Fruit fly (Drosophila melanogaster) whole organism, embryonic: ENCODE measurements around the gene anchor.

Experiments used
- Abd-B ChIP-seq: fragments of 200-800 bp; sonication (Bioruptor generic); optimal IDR thresholded peaks from 2 replicates; lab custom pipeline; 2018; ENCODE audit warnings: missing biosample characterization, mild to moderate bottlenecking, missing genetic modification characterization, moderate library complexity
- CG10565 ChIP-seq: fragments of 200-800 bp; sonication (Bioruptor generic); optimal IDR thresholded peaks from 3 replicates; lab custom pipeline; 2016; ENCODE audit warnings: missing biosample characterization, mild to moderate bottlenecking, missing genetic modification characterization
- CG11247 ChIP-seq: fragments of 200-800 bp; sonication (Bioruptor generic); IDR thresholded peaks from 2 replicates; pipeline ENCODE4 v1.3.6; 2022; ENCODE audit warnings: missing biosample characterization, missing genetic modification characterization
- CG11696 ChIP-seq: fragments of 200-800 bp; sonication (Bioruptor generic); IDR thresholded peaks from 2 replicates; pipeline ENCODE4 v1.3.6; 2022; ENCODE audit warnings: missing biosample characterization, missing genetic modification characterization
- CG14050 ChIP-seq: fragments of 200-800 bp; sonication (Bioruptor generic); IDR thresholded peaks from 3 replicates; pipeline ENCODE4 v1.3.6; 2022; ENCODE audit warnings: missing biosample characterization, missing genetic modification characterization
- CG14667 ChIP-seq: fragments of 200-800 bp; sonication (Bioruptor generic); IDR thresholded peaks from 2 replicates; pipeline ENCODE4 v1.3.6; 2022; ENCODE audit warnings: missing biosample characterization, missing genetic modification characterization
- CG14710 ChIP-seq: fragments of 200-800 bp; sonication (Bioruptor generic); optimal IDR thresholded peaks from 3 replicates; lab custom pipeline; 2019; ENCODE audit warnings: missing biosample characterization, mild to moderate bottlenecking, missing genetic modification characterization, moderate library complexity
- CG15269 ChIP-seq: fragments of 200-800 bp; sonication (Bioruptor generic); optimal IDR thresholded peaks from 2 replicates; lab custom pipeline; 2018; ENCODE audit warnings: missing biosample characterization, mild to moderate bottlenecking, missing genetic modification characterization, moderate library complexity
- CG16779 ChIP-seq: fragments of 200-800 bp; sonication (Bioruptor generic); IDR thresholded peaks from 2 replicates; pipeline ENCODE4 v1.3.6; 2022; ENCODE audit warnings: missing biosample characterization, missing genetic modification characterization
- CG1792 ChIP-seq: fragments of 200-800 bp; sonication (Bioruptor generic); optimal IDR thresholded peaks from 2 replicates; lab custom pipeline; 2016; ENCODE audit warnings: missing biosample characterization, missing genetic modification characterization
- CG18599 ChIP-seq: fragments of 200-800 bp; sonication (Bioruptor generic); optimal IDR thresholded peaks from 3 replicates; lab custom pipeline; 2017; ENCODE audit warnings: missing biosample characterization, missing genetic modification characterization, mild to moderate bottlenecking, moderate library complexity, missing genetic modification reagents
- CG2202 ChIP-seq: fragments of 200-800 bp; sonication (Bioruptor generic); optimal IDR thresholded peaks from 2 replicates; lab custom pipeline; 2018; ENCODE audit warnings: missing biosample characterization, mild to moderate bottlenecking, missing genetic modification characterization
- CG3726 ChIP-seq: fragments of 200-800 bp; sonication (Bioruptor generic); IDR thresholded peaks from 3 replicates; pipeline ENCODE4, ENCODE4 v1.3.6; 2022; ENCODE audit warnings: missing biosample characterization, missing genetic modification characterization
- CG4730 ChIP-seq: fragments of 200-800 bp; sonication (Bioruptor generic); IDR thresholded peaks from 2 replicates; pipeline ENCODE4 v1.3.6; 2022; ENCODE audit warnings: missing biosample characterization, missing genetic modification characterization
- CG5245 ChIP-seq: fragments of 200-800 bp; sonication (Bioruptor generic); optimal IDR thresholded peaks from 3 replicates; lab custom pipeline; 2016; ENCODE audit warnings: missing biosample characterization, missing genetic modification characterization
- CG6175 ChIP-seq: fragments of 200-800 bp; sonication (Bioruptor generic); IDR thresholded peaks from 3 replicates; pipeline ENCODE4 v1.3.6; 2022; ENCODE audit warnings: missing biosample characterization, missing genetic modification characterization
- CG7357 ChIP-seq: fragments of 200-800 bp; sonication (Bioruptor generic); IDR thresholded peaks from 3 replicates; pipeline ENCODE4 v1.3.6; 2022; ENCODE audit warnings: missing biosample characterization, missing genetic modification characterization
- CG7928 ChIP-seq: fragments of 200-800 bp; sonication (Bioruptor generic); optimal IDR thresholded peaks from 2 replicates; lab custom pipeline; 2017; ENCODE audit warnings: missing biosample characterization, mild to moderate bottlenecking, missing genetic modification characterization
- CG7963 ChIP-seq: fragments of 200-800 bp; sonication (Bioruptor generic); IDR thresholded peaks from 3 replicates; pipeline ENCODE4 v1.3.6; 2022; ENCODE audit warnings: missing biosample characterization, missing genetic modification characterization; ENCODE audit not compliant: partially characterized antibody
- CG8924 ChIP-seq: fragments of 200-800 bp; optimal IDR thresholded peaks from 3 replicates; lab custom pipeline; 2019; ENCODE audit warnings: missing biosample characterization, mild to moderate bottlenecking, missing genetic modification characterization, moderate library complexity
- CG9727 ChIP-seq: fragments of 200-800 bp; sonication (Bioruptor generic); optimal IDR thresholded peaks from 3 replicates; lab custom pipeline; 2017; ENCODE audit warnings: missing biosample characterization, mild to moderate bottlenecking, missing genetic modification characterization
- CG9797 ChIP-seq: fragments of 200-800 bp; sonication (Bioruptor generic); optimal IDR thresholded peaks from 3 replicates; lab custom pipeline; 2018; ENCODE audit warnings: missing biosample characterization, mild to moderate bottlenecking, missing genetic modification characterization
- CG9876 ChIP-seq: fragments of 200-800 bp; sonication (Bioruptor generic); optimal IDR thresholded peaks from 2 replicates; lab custom pipeline; 2016; ENCODE audit warnings: missing biosample characterization, missing genetic modification characterization
- E2f1 ChIP-seq: fragments of 200-800 bp; sonication (Bioruptor generic); IDR thresholded peaks from 2 replicates; pipeline ENCODE4 v1.3.6; 2022; ENCODE audit warnings: missing biosample characterization, missing genetic modification characterization
- Ets97D ChIP-seq: fragments of 200-800 bp; sonication (Bioruptor generic); optimal IDR thresholded peaks from 3 replicates; lab custom pipeline; 2016; ENCODE audit warnings: missing biosample characterization, missing genetic modification characterization
- Fer2 ChIP-seq: fragments of 200-800 bp; sonication (Bioruptor generic); optimal IDR thresholded peaks from 2 replicates; lab custom pipeline; 2018; ENCODE audit warnings: missing biosample characterization, mild to moderate bottlenecking, missing genetic modification characterization, moderate library complexity
- Hey ChIP-seq: fragments of 200-800 bp; sonication (Bioruptor generic); optimal IDR thresholded peaks from 3 replicates; lab custom pipeline; 2018; ENCODE audit warnings: missing biosample characterization, mild to moderate bottlenecking, missing genetic modification characterization
- HmgZ ChIP-seq: fragments of 200-800 bp; sonication (Bioruptor generic); optimal IDR thresholded peaks from 2 replicates; lab custom pipeline; 2018; ENCODE audit warnings: missing biosample characterization, mild to moderate bottlenecking, missing genetic modification characterization
- Hsf ChIP-seq: fragments of 200-800 bp; sonication (Bioruptor generic); optimal IDR thresholded peaks from 3 replicates; lab custom pipeline; 2016; ENCODE audit warnings: missing biosample characterization, missing genetic modification characterization
- MTF-1 ChIP-seq: fragments of 200-800 bp; sonication (Bioruptor generic); optimal IDR thresholded peaks from 2 replicates; lab custom pipeline; 2018; ENCODE audit warnings: missing biosample characterization, mild to moderate bottlenecking, missing genetic modification characterization, borderline replicate concordance
- Mad ChIP-seq: fragments of 200-800 bp; sonication (Bioruptor generic); optimal IDR thresholded peaks from 2 replicates; lab custom pipeline; 2016; ENCODE audit warnings: missing biosample characterization, missing genetic modification characterization
- Sry-β ChIP-seq: fragments of 200-800 bp; sonication (Bioruptor generic); optimal IDR thresholded peaks from 2 replicates; lab custom pipeline; 2018; ENCODE audit warnings: missing biosample characterization, mild to moderate bottlenecking, missing genetic modification characterization, moderate library complexity
- Taf1 ChIP-seq: fragments of 200-800 bp; sonication (Bioruptor generic); IDR thresholded peaks from 2 replicates; pipeline ENCODE4 v1.3.6; 2022; ENCODE audit warnings: missing biosample characterization, missing genetic modification characterization
- ap ChIP-seq: fragments of 200-800 bp; sonication (Bioruptor generic); IDR thresholded peaks from 2 replicates; pipeline ENCODE4 v1.3.6; 2022; ENCODE audit warnings: missing biosample characterization, missing genetic modification characterization
- ase ChIP-seq: fragments of 200-800 bp; sonication (Bioruptor generic); IDR thresholded peaks from 3 replicates; pipeline ENCODE4 v1.3.6; 2022; ENCODE audit warnings: missing biosample characterization, missing genetic modification characterization
- az2 ChIP-seq: fragments of 200-800 bp; sonication (Bioruptor generic); optimal IDR thresholded peaks from 3 replicates; lab custom pipeline; 2016; ENCODE audit warnings: missing biosample characterization, missing genetic modification characterization
- bab2 ChIP-seq: fragments of 200-800 bp; sonication (Bioruptor generic); optimal IDR thresholded peaks from 2 replicates; lab custom pipeline; 2016; ENCODE audit warnings: missing biosample characterization, missing genetic modification characterization
- bsh ChIP-seq, 2 experiments: fragments of 200-800 bp; sonication (Bioruptor generic); optimal IDR thresholded peaks; 2 replicates each; lab custom pipeline; 2017 to 2018; ENCODE audit warnings: mild to moderate bottlenecking in 2 of 2, missing biosample characterization in 2 of 2, missing genetic modification characterization in 2 of 2, moderate library complexity in 1 of 2
- caup ChIP-seq: fragments of 200-800 bp; sonication (Bioruptor generic); optimal IDR thresholded peaks from 3 replicates; lab custom pipeline; 2017; ENCODE audit warnings: missing biosample characterization, mild to moderate bottlenecking, missing genetic modification characterization, moderate library complexity; ENCODE audit not compliant: severe bottlenecking
- gce ChIP-seq: fragments of 200-800 bp; sonication (Bioruptor generic); IDR thresholded peaks from 3 replicates; pipeline ENCODE4 v1.3.6; 2022; ENCODE audit warnings: missing biosample characterization, missing genetic modification characterization
- hb ChIP-seq: fragments of 200-800 bp; sonication (Bioruptor generic); IDR thresholded peaks from 3 replicates; pipeline ENCODE4 v1.3.6; 2022; ENCODE audit warnings: missing biosample characterization, missing genetic modification characterization; ENCODE audit not compliant: partially characterized antibody
- knrl ChIP-seq: fragments of 200-800 bp; sonication (Bioruptor generic); IDR thresholded peaks from 3 replicates; pipeline ENCODE4 v1.3.6; 2022; ENCODE audit warnings: missing biosample characterization, missing genetic modification characterization; ENCODE audit not compliant: partially characterized antibody
- mirr ChIP-seq: fragments of 200-800 bp; sonication (Bioruptor generic); optimal IDR thresholded peaks from 3 replicates; lab custom pipeline; 2018; ENCODE audit warnings: missing biosample characterization, mild to moderate bottlenecking, missing genetic modification characterization
- phol ChIP-seq: fragments of 200-800 bp; sonication (Bioruptor generic); optimal IDR thresholded peaks from 3 replicates; lab custom pipeline; 2018; ENCODE audit warnings: missing biosample characterization, mild to moderate bottlenecking, missing genetic modification characterization, moderate library complexity
- pnt ChIP-seq: fragments of 200-800 bp; sonication (Bioruptor generic); optimal IDR thresholded peaks from 3 replicates; lab custom pipeline; 2016; ENCODE audit warnings: missing biosample characterization, missing genetic modification characterization
- pum ChIP-seq: fragments of 200-800 bp; sonication (Bioruptor generic); optimal IDR thresholded peaks from 2 replicates; lab custom pipeline; 2016; ENCODE audit warnings: missing biosample characterization, missing genetic modification characterization
- slp2 ChIP-seq: fragments of 200-800 bp; sonication (Bioruptor generic); optimal IDR thresholded peaks from 2 replicates; lab custom pipeline; 2016; ENCODE audit warnings: missing biosample characterization, missing genetic modification characterization
- sr ChIP-seq: fragments of 200-800 bp; sonication (Bioruptor generic); IDR thresholded peaks from 3 replicates; pipeline ENCODE4 v1.3.6; 2022; ENCODE audit warnings: missing biosample characterization, missing genetic modification characterization
- ssp ChIP-seq: fragments of 200-800 bp; sonication (Bioruptor generic); IDR thresholded peaks from 2 replicates; pipeline ENCODE4 v1.3.6; 2022; ENCODE audit warnings: missing biosample characterization, missing genetic modification characterization
- tna ChIP-seq: fragments of 200-800 bp; sonication (Bioruptor generic); IDR thresholded peaks from 2 replicates; pipeline ENCODE4 v1.3.6; 2022; ENCODE audit warnings: missing biosample characterization, missing genetic modification characterization; ENCODE audit not compliant: partially characterized antibody
- tx ChIP-seq: fragments of 200-800 bp; sonication (Bioruptor generic); optimal IDR thresholded peaks from 2 replicates; lab custom pipeline; 2016; ENCODE audit warnings: missing biosample characterization, missing genetic modification characterization
- unc-4 ChIP-seq: fragments of 200-800 bp; sonication (Bioruptor generic); IDR thresholded peaks from 2 replicates; pipeline ENCODE4 v1.3.6; 2022; ENCODE audit warnings: missing biosample characterization, missing genetic modification characterization; ENCODE audit not compliant: partially characterized antibody

The anchor gene

DNA sequence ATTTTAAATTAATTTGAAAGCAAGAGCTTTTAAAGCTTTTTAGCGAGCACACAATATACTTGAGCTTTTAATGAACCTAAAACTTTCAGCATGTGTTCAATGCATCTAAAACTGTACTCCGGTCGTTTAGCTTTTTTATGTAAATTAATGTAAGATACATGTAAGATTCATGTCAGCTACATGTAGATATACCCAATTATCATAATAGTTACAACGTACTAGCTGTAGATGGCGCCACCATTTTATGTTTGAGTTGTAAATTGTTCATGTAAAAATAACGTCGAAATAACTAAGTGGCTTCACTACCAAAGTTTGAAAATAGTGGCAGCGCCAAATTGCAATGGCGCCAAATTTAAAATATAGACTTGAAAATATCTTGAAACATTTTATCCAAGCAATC lies 24.7 kb upstream of the anchor start (continued):
- TF ChIP-seq slp2 (GFP tag; lab: Kevin White, UChicago) (no peak), hb (no peak), Ets97D (GFP tag; lab: Kevin White, UChicago) (peak; percentile 42), Fer2 (tag; lab: Kevin White, UChicago) (no peak), az2 (GFP tag; lab: Kevin White, UChicago) (no peak), ssp (GFP tag; lab: Robert Waterston, UW) (no peak), phol (tag; lab: Kevin White, UChicago) (peak; percentile 27), Taf1 (GFP tag; lab: Robert Waterston, UW) (no peak), CG4730 (GFP tag; lab: Robert Waterston, UW) (no peak), CG11696 (GFP tag; lab: Robert Waterston, UW) (no peak), CG11247 (GFP tag; lab: Robert Waterston, UW) (no peak), CG3726 (GFP tag; lab: Robert Waterston, UW) (no peak), CG7928 (GFP tag; lab: Kevin White, UChicago) (no peak), CG7963 (GFP tag; lab: Robert Waterston, UW) (no peak), CG9797 (GFP tag; lab: Kevin White, UChicago) (no peak), Sry-β (no peak), bab2 (GFP tag; lab: Kevin White, UChicago) (no peak), tna (GFP tag; lab: Robert Waterston, UW) (no peak), sr (GFP tag; lab: Robert Waterston, UW) (no peak), gce (GFP tag; lab: Robert Waterston, UW) (no peak), HmgZ (tag; lab: Kevin White, UChicago) (peak; percentile 86), CG15269 (tag; lab: Kevin White, UChicago) (no peak), ase (no peak), CG14050 (GFP tag; lab: Robert Waterston, UW) (no peak), CG9876 (no peak), CG1792 (no peak), Hey (tag; lab: Kevin White, UChicago) (no peak), CG6175 (GFP tag; lab: Robert Waterston, UW) (no peak), pum (peak; percentile 16), CG10565 (GFP tag; lab: Kevin White, UChicago) (no peak), CG14667 (no peak), Hsf (peak; percentile 20), bsh (GFP tag; optimal IDR thresholded peaks at IDR 0.05; lab: Kevin White, UChicago) (no peak), CG5245 (no peak), CG18599 (GFP tag; lab: Kevin White, UChicago) (no peak), caup (GFP tag; lab: Kevin White, UChicago) (no peak), ap (GFP tag; lab: Robert Waterston, UW) (no peak), CG14710 (peak; percentile 55), CG7357 (GFP tag; lab: Robert Waterston, UW) (no peak), Abd-B (GFP tag; lab: Kevin White, UChicago) (peak; percentile 10), MTF-1 (GFP tag; lab: Kevin White, UChicago) (no peak), unc-4 (GFP tag; lab: Robert Waterston, UW) (no peak), mirr (GFP tag; lab: Kevin White, UChicago) (no peak), E2f1 (GFP tag; lab: Robert Waterston, UW) (no peak), CG8924 (tag; lab: Kevin White, UChicago) (no peak), tx (GFP tag; lab: Kevin White, UChicago) (no peak), CG2202 (tag; lab: Kevin White, UChicago) (no peak), knrl (GFP tag; lab: Robert Waterston, UW) (peak; percentile 73), pnt (no peak), CG9727 (no peak), CG16779 (no peak), Mad (GFP tag; lab: Kevin White, UChicago) (no peak)
